Fruit fly (Drosophila melanogaster) whole organism: Measurements from ENCODE around the gene CG43179.

Experiments
- CG8478 ChIP-seq: fragments of >200 bp; optimal IDR thresholded peaks from 2 replicates; lab custom pipeline; 2018; ENCODE audit warnings: inconsistent platforms
- Dll ChIP-seq: fragments of >200 bp; optimal IDR thresholded peaks from 2 replicates; lab custom pipeline; 2017
- EcR ChIP-seq, 2 experiments: fragments of >200 bp; optimal IDR thresholded peaks; 2 replicates each; lab custom pipeline; 2017; ENCODE audit warnings: missing biosample characterization in 2 of 2, missing genetic modification characterization in 2 of 2, missing genetic modification reagents in 2 of 2
- pan ChIP-seq: fragments of >200 bp; optimal IDR thresholded peaks from 2 replicates; lab custom pipeline; 2017
- psq ChIP-seq: fragments of >200 bp; optimal IDR thresholded peaks from 2 replicates; lab custom pipeline; 2017
- usp ChIP-seq: fragments of >200 bp; optimal IDR thresholded peaks from 2 replicates; lab custom pipeline; 2017; ENCODE audit warnings: missing biosample characterization, missing genetic modification characterization, mixed read lengths

Gene CG43179

DNA sequence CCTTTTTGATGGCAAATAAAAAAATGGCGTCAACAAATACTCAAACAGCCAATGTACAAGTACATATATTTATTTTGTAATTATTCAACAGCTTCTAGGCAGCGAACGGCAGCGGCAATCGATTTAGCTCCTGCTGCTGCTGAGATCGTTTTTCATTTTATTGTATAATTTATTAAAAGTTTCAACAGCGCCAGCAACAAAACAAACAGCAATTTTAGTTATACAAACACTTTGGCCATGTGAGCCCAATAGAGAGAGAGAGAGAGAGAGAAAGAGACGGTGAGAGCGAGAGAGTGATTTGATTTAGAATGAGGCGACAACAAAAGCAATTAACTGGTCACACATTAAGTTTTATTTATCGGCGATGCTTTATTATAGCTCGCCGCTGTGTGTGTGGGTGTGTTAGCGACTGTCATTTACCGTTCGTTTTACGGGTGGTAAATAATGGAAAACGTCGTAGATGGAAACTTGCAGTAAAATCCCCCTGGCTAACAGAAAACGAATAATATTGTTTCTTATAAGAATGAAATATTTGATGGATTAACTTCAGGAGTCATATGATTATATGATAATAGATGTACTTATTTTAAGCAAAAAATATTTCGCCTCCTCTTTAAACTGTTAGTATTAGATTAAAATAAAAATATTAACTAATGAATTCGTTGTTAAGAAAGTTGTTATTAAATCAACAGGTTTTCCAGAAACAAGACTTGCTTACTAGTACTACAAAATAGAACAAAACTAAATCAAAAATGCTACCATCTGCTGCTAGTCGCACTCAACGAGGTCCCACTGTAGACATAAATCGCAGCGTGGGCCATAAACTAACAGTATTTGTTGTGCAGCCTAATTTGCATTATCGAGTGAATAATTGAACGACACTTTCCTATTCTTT lies 29.4 kb downstream of the CG43179 start:
- TF ChIP-seq Dll (lab: Kevin White, UChicago) (no peak), pan (lab: Kevin White, UChicago) (no peak), EcR (GFP tag; optimal IDR thresholded peaks at IDR 0.05; lab: Kevin White, UChicago) (no peak), usp (GFP tag; lab: Kevin White, UChicago) (no peak), psq (lab: Kevin White, UChicago) (no peak), CG8478 (lab: Kevin White, UChicago) (no peak)

DNA sequence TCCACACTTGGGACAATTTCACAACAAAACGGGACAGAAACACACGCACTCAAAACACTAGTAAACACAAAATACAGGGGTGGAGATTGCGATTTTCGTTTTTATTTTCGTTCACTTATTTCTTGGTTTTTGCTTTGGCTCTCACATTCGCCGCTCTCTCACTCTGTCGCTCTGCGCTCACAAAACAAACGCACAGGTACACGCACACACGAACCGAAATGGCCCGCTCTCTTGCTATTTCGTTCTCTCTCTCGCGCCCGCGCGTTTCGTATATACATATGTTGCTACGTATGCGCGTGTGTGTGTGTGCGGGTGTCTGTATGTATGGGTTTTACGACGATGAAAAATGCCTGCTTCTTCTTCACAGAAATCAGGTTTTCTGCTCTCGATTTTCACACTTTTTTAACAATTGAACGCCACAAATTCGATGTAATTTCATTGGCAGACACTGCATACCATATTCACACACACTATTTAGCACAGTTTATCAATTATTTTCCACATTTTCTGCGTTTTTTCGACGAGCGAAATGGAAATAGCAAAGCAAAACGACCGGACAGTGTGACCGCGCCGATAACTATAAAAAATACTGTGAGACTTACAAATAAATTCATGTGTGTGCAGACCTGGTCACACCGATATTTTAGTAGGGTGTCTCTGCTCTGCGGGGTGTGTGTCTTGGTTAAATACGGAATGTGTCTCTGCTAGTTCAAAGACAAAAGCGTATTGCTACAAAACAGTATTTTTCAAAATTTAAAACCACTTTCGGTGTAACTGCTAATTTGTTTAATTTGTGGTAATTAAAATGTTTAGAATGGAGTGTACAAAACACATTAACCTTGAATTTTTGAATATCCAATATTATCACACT lies 30.6 kb downstream of the CG43179 start, which contains the start of gene trx:
Gene trx, minus strand, starts transcription at position 584 of the 871 bp plus-strand sequence.
- TF ChIP-seq psq (lab: Kevin White, UChicago) (no peak), pan (lab: Kevin White, UChicago) (no peak), CG8478 (lab: Kevin White, UChicago) (no peak), EcR (GFP tag; optimal IDR thresholded peaks at IDR 0.05; lab: Kevin White, UChicago) (no peak), usp (GFP tag; lab: Kevin White, UChicago) (no peak), Dll (lab: Kevin White, UChicago) (no peak)

DNA sequence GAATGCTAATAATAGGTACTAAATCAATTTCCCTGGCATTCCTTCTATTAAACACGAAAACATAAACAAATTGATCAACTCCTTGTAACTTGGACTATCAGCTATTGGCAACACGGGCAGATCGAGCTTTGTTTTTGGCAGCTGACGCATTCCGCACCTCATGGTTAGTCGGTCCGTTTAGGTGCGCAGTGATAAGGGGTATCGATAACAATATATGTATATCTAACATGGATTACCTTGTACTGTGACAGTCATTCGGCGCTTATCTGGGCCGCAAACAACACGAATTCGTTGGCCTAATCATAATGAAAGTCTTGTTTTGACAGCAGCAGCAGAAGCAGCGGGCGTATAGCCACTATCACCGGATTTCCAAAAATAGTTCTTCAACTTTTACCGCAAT lies 32.1 kb downstream of the CG43179 start:
- TF ChIP-seq pan (lab: Kevin White, UChicago) (no peak), Dll (lab: Kevin White, UChicago) (no peak), EcR (GFP tag; optimal IDR thresholded peaks at IDR 0.05; lab: Kevin White, UChicago) (no peak), CG8478 (lab: Kevin White, UChicago) (no peak), usp (GFP tag; lab: Kevin White, UChicago) (no peak), psq (lab: Kevin White, UChicago) (no peak)

DNA sequence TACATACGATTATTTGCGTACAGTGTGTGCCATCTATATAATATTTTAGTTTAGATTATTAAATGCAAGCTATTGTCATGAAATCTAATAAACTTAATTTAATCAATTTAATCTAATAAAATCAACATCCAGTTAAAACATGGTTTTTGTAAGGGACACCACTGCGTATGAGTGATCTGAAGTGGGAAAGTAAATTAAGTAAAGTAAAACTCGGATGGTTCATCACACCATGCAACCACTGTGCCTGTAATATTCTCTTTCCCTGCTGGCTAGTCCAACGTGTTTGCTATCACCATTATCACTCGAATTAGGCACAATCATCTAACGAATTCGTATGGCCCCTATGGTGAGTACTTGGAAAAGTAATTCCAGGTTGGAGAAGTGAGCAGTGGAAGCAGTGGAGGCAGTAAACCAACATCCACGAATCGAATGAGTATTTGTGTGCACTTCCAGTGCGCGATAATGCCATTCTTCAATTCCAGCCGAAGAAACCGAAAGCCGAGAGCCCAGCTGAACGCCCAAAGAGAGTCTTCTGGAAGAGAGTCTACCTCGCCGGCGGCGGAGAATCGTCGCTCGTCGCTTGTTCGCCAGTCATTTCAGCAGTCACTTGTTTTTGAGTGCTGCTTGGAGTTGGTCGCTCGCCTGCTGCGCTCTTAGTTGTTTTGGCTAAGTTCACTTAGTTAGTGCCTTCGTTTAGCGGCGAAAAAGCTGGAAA lies 32.9 kb downstream of the CG43179 start, which contains the start of gene red:
Gene red, plus strand, starts transcription at position 403 of the 715 bp plus-strand sequence.
- TF ChIP-seq pan (lab: Kevin White, UChicago) (no peak), CG8478 (lab: Kevin White, UChicago) (no peak), psq (lab: Kevin White, UChicago) (no peak), usp (GFP tag; lab: Kevin White, UChicago) (no peak), Dll (lab: Kevin White, UChicago) (no peak), EcR (GFP tag; optimal IDR thresholded peaks at IDR 0.05; lab: Kevin White, UChicago) (no peak)

DNA sequence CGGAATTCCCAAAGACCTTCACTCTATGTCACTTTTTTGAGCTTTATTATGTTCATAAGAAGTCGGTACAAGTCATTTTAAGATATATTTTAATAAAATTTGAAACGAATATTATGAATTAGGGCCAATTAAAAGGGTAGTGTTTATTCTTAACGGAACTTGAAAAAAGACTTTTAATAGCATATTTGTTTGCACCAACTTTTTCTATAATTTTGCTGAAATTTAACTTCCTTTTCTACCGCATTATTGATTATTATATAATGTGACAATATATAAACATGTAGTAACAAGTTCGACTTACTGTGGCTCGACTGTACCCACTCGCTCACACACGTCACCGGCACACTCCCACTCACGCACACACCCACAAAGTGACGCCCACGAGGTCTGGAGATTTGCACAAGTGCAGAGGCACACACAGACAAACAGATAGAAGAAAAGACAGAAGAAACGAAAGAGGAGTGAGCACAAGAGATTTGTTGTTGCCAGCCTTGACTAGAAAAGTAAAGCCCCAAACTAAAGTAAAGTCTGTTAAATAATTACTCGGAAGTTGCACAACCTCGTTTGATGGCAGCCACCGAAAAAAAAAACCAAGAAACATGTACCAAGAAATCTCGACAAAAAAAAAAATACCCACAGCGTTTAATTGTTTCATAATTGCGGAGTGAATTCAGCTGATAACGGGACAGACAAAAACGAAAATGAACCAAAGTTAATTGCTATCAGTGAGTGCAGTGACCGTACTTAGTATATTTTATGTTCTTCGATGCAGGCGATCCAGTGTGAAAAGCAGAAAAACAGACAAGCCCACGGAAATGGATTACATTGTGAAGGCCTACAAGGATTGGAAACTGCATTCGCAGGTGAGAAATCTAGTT lies 34.3 kb downstream of the CG43179 start:
- TF ChIP-seq pan (lab: Kevin White, UChicago) (no peak), usp (GFP tag; lab: Kevin White, UChicago) (no peak), psq (lab: Kevin White, UChicago) (no peak), CG8478 (lab: Kevin White, UChicago) (no peak), Dll (lab: Kevin White, UChicago) (no peak), EcR (GFP tag; optimal IDR thresholded peaks at IDR 0.05; lab: Kevin White, UChicago) (no peak)

DNA sequence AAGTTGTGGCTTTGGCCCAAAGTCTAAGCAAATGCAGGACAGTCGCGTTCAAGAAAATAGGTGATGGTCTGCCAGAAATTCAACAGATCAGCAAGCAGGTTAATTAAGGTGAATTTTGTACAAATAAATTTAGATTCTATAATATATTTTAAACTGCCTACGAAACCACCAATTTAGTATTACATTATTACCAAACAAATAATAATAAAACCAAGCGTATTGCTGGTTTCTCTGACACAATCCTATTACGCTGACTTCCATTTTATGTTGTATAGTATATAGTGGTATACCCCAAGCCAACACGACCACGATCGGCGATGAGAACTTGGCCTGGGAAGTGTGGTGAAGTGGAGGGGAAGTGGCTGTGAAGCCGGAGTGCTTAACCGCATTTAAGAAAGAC lies 35.5 kb downstream of the CG43179 start:
- TF ChIP-seq pan (lab: Kevin White, UChicago) (no peak), usp (GFP tag; lab: Kevin White, UChicago) (no peak), Dll (lab: Kevin White, UChicago) (no peak), psq (lab: Kevin White, UChicago) (no peak), CG8478 (lab: Kevin White, UChicago) (no peak), EcR (GFP tag; optimal IDR thresholded peaks at IDR 0.05; lab: Kevin White, UChicago) (no peak)

DNA sequence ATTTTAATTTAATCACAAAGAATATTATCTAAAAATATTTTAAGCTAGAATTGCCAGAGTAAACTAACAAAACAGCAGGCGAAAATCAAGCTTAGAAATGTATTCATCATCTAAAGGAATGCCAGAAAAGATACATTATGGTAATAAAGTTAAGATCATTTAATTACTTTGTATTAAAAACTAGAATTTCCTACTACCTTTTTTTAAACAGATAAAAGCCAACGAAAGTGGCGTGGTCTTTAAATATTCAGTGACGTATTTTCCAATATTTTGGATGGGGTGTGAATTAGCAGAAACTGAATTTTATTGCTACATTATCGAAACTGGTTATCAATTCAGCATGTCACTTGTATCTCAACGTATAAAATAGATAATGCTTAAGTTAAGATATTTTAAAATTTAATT lies 36.4 kb downstream of the CG43179 start:
- TF ChIP-seq psq (lab: Kevin White, UChicago), result no peak
- no peak for TF ChIP-seq EcR (GFP tag; optimal IDR thresholded peaks at IDR 0.05; lab: Kevin White, UChicago)
- TF ChIP-seq usp (GFP tag; lab: Kevin White, UChicago), result no peak
- TF ChIP-seq pan (lab: Kevin White, UChicago), result no peak
- TF ChIP-seq Dll (lab: Kevin White, UChicago), result no peak
- TF ChIP-seq CG8478 (lab: Kevin White, UChicago), result no peak

DNA sequence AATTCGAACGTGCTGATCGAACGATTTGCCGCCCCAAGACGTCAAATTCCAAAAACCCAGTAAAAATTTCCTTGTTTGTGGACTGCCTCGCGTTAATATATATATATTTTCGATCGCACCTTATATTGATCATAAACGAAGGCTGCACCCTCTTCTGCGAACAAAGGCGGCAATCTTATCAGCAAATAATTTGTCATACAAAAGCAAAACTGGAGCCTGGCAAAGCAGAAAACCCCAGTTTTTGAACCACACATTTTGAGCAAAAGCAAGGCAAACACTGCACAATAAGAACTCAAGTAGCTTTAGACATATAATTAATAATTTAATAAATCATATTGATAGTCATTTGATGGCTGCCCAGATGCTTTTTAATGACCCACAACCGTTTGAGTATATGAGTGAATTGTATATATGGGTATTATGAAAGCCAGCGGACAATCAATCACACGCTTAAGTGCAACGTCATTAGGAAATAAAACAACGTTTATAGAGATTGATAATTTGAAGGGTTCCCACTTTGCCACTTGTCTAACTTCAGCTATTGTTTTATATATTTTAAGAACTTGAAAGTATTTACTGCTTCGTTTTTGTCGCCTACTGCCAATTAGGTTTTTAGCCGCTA lies 38.6 kb downstream of the CG43179 start:
- no peak for TF ChIP-seq Dll (lab: Kevin White, UChicago)
- no peak for TF ChIP-seq usp (GFP tag; lab: Kevin White, UChicago)
- TF ChIP-seq pan (lab: Kevin White, UChicago), result no peak
- TF ChIP-seq CG8478 (lab: Kevin White, UChicago), result no peak
- no peak for TF ChIP-seq EcR (GFP tag; optimal IDR thresholded peaks at IDR 0.05; lab: Kevin White, UChicago)
- no peak for TF ChIP-seq psq (lab: Kevin White, UChicago)

DNA sequence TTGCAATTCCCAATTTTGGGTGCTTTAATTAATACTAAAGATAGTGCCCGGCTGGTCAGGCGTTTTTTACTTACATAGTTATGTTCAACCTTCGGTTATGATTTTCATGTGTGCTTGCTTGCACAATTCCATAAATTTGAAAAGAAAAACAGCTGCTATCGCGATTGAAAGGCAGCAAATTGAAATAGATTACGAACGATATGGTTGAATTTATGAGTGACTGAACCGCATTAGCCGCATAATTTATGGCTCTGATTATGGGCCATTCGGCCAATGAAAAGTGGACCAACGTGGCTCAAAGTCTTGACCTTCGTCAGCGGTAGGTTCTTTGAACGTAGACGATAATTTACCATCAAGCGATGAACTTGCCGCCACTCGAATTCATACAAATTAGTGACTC lies 40.2 kb downstream of the CG43179 start:
- TF ChIP-seq EcR (GFP tag; optimal IDR thresholded peaks at IDR 0.05; lab: Kevin White, UChicago) (no peak), Dll (lab: Kevin White, UChicago) (no peak), CG8478 (lab: Kevin White, UChicago) (no peak), usp (GFP tag; lab: Kevin White, UChicago) (no peak), pan (lab: Kevin White, UChicago) (no peak), psq (lab: Kevin White, UChicago) (no peak)
